Worm (Caenorhabditis elegans): Measurements from ENCODE around the gene C18A3.11.

DNA sequence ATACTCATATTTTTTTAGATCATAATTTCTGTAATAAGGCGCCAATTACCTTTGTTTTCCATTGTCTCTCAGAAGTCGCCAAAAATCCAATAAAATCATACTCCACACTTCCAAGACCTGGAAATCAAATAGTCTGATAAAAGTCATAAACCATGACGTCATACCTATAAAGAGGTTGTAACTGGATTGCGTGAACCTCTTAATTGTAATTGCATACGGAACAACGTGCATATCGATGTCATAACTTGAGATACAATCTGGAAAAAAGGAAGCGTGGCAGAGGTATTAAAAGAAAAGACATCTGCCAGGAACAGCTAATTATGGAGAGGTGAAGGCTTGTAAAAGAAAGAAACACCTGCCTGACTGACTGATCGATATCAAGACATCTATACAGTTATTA lies 14.3 kb downstream of the C18A3.11 start, which contains the start of gene F10C1.9:
- TF ChIP-seq nfyb-1 (GFP tag; IDR thresholded peaks at IDR 0.05) (no peak), Y95B8A.8 (GFP tag; IDR thresholded peaks at IDR 0.05) (no peak), T26A5.8 (tag; optimal IDR thresholded peaks at IDR 0.05) (no peak), mel-28 (tag; optimal IDR thresholded peaks at IDR 0.05; ENCODE audit: borderline replicate concordance) (no peak), dpff-1 (tag; optimal IDR thresholded peaks at IDR 0.05) (no peak), let-526 (GFP tag; IDR thresholded peaks at IDR 0.05) (no peak), Y79H2A.3 (GFP tag; conservative IDR thresholded peaks at IDR 0.05) (no peak), unc-62 (GFP tag; optimal IDR thresholded peaks at IDR 0.05) (no peak), F10E7.11 (tag; optimal IDR thresholded peaks at IDR 0.05) (no peak), F52B5.7 (tag; optimal IDR thresholded peaks at IDR 0.05) (no peak)
